Worm (Caenorhabditis elegans): ENCODE measurements around the gene oac-30.

The oac-30 gene

ce11 chrII:1276778-1277177 is 10.1 kb upstream of the oac-30 start, which contains the start of gene Y57G7A.11:
Y57G7A.11 (minus strand) TSS chrII:1276878.
- TF ChIP-seq W03F9.2 (tag; optimal IDR thresholded peaks at IDR 0.05), result no peak
- no peak for TF ChIP-seq dao-5 (tag; optimal IDR thresholded peaks at IDR 0.05)
- no peak for TF ChIP-seq him-1 (tag; optimal IDR thresholded peaks at IDR 0.05)

DNA sequence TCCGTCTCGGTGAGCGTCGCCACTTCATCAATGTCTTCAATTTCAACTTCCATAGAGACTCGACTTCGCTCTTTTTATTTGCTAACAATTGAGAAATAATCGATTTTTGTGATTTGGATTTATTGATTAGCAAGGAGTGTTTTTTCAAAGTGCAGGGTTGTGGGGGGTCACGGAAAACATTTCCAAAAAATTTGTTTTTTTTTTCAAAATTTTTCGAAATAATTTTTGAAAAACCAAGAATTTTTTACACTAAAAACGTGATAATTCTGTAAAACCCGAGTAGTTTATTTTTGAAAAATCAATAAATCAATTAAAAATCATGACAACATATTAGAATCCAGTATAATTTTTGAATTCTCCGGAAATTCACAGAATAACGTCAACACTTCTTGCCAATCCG is 8.7 kb upstream of the oac-30 start, which contains the start of gene Y57G7A.5:
Y57G7A.5 (minus strand) TSS at position 101 of the 400 bp plus-strand sequence.
- TF ChIP-seq W03F9.2 (tag; optimal IDR thresholded peaks at IDR 0.05) (no peak), him-1 (tag; optimal IDR thresholded peaks at IDR 0.05) (no peak), dao-5 (tag; optimal IDR thresholded peaks at IDR 0.05) (no peak)

DNA sequence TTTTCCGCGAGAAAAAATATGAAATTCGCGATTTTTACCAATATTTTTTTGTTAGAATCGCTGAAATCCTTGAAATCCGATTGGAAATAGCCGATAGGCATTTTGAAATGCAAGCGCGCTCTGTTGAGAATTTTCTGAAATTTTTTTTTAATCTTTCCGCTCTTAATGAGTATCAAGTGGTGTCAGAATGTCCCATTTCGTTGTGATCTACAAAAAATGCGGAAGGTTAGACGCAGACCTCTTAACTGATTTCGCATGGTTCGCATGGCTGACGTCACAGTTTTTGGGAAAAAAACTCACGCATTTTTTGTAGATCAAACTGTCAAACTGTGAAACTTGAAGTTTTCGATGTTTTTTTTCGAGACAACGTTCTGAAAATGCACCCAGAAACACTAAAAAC is 5.1 kb upstream of the oac-30 start, which contains the start of gene srw-66:
srw-66 (minus strand) TSS at position 101 of the 400 bp plus-strand sequence.
- no peak for TF ChIP-seq him-1 (tag; optimal IDR thresholded peaks at IDR 0.05)
- TF ChIP-seq W03F9.2 (tag; optimal IDR thresholded peaks at IDR 0.05), result no peak
- TF ChIP-seq dao-5 (tag; optimal IDR thresholded peaks at IDR 0.05), result no peak

- TF ChIP-seq him-1 (tag; optimal IDR thresholded peaks at IDR 0.05) (no peak), W03F9.2 (tag; optimal IDR thresholded peaks at IDR 0.05) (no peak), dao-5 (tag; optimal IDR thresholded peaks at IDR 0.05) (no peak)
Observed at ce11 chrII:1258634-1259033, 8.1 kb downstream of the oac-30 start, which contains the start of gene clpr-2. clpr-2 (plus strand) TSS chrII:1258934.

- no peak for TF ChIP-seq dao-5 (tag; optimal IDR thresholded peaks at IDR 0.05)
- no peak for TF ChIP-seq W03F9.2 (tag; optimal IDR thresholded peaks at IDR 0.05)
- TF ChIP-seq him-1 (tag; optimal IDR thresholded peaks at IDR 0.05), result no peak
Observed at ce11 chrII:1256742-1257141, 9.9 kb downstream of the oac-30 start.

DNA sequence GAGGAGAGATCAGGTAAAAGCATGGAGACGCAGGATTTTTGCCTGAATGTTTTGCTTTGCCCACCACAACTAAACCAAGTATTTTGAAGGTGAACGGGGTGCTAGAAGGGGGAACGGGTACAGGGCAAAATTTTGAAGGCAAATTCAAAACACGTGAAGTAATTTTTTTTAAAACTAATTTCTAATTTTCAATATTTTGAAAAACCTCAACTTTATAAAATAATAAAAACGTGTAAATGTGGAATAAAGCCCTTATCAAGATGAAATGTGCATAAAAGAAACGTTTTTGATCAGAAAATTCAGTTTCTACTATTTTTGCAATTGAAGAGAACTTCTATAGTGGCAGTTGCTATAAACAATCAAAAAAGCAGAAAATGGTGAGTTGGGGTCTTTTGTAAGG is 11.1 kb downstream of the oac-30 start, which contains the start of gene clec-119:
clec-119 (plus strand) TSS at position 301 of the 400 bp plus-strand sequence.
- TF ChIP-seq dao-5 (tag; optimal IDR thresholded peaks at IDR 0.05) (no peak), him-1 (tag; optimal IDR thresholded peaks at IDR 0.05) (no peak), W03F9.2 (tag; optimal IDR thresholded peaks at IDR 0.05) (no peak)

DNA sequence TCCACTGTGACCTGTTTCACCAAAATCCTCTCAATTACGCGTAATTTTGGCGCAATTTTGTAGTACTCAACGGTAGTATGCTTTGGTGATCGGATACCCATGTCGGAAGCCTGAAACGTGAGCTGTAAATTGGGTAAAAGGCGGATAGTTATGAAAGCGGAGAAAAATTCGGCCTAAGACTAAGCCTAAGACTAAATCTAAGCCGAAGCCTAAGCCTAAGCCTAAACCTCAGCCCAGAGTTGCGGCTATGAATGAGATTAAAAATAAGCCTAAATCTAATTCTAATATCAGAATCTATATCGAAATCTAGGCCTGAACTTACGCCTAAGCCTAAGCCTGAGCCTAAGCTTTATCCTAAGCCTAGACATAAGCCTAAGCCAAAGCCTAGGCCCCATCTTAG is 14.4 kb downstream of the oac-30 start, which contains the start of gene lin-42:
lin-42 (minus strand) TSS at position 101 of the 400 bp plus-strand sequence.
- TF ChIP-seq dao-5 (tag; optimal IDR thresholded peaks at IDR 0.05) (no peak), W03F9.2 (tag; optimal IDR thresholded peaks at IDR 0.05) (no peak), him-1 (tag; optimal IDR thresholded peaks at IDR 0.05) (no peak)

ce11 chrII:1246855-1247259 is 19.8 kb downstream of the oac-30 start:
- TF ChIP-seq him-1 (tag; optimal IDR thresholded peaks at IDR 0.05) (no peak), dao-5 (tag; optimal IDR thresholded peaks at IDR 0.05) (no peak), W03F9.2 (tag; optimal IDR thresholded peaks at IDR 0.05) (no peak)

DNA sequence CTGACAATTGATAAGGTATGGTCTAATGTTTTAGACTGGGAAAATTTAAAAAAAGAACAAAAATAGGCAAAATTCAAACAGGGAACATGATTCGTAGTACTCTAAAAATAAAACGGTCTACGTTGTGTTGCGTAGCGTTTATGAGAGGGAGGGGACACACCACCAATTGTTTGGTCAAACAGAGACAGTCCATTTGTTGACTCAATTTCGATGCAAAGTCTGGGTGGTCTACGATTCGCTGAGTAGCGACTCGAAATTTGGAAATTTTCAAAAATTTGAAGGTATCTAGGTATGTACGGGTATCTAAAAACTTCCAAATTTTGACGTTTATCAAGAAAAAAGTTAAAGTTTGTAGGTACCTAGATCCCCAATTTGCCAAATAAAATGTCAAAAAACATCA is 20.9 kb downstream of the oac-30 start:
- TF ChIP-seq dao-5 (tag; optimal IDR thresholded peaks at IDR 0.05) (no peak), W03F9.2 (tag; optimal IDR thresholded peaks at IDR 0.05) (no peak), him-1 (tag; optimal IDR thresholded peaks at IDR 0.05) (no peak)

DNA sequence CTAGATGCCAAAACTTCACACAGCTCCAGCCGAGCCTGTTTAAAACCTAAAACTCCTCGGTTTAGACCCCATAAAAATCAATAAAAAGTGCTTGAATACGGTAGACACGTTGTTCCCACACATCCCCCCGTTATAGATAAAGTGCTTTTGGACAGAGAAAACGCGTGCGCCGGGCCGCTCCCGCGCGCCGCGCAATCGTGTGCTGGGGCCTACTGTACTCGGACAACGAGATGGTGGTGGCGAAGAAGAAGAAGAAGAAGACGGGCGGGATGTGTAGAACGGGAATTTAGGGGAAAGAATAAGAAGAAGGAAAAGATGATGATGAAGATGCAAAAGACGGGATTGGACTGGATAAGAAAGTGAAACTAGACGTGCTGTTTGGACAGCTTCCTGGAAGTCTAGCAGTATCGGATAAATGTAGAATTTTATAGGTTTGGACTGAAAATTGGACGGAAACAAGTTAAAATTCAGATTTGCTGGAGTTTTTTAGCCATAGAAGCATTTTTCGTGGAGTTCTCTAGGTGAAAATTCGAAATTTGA is 22.2 kb downstream of the oac-30 start:
- TF ChIP-seq W03F9.2 (tag; optimal IDR thresholded peaks at IDR 0.05) (no peak), dao-5 (tag; optimal IDR thresholded peaks at IDR 0.05) (no peak), him-1 (tag; optimal IDR thresholded peaks at IDR 0.05) (no peak)

DNA sequence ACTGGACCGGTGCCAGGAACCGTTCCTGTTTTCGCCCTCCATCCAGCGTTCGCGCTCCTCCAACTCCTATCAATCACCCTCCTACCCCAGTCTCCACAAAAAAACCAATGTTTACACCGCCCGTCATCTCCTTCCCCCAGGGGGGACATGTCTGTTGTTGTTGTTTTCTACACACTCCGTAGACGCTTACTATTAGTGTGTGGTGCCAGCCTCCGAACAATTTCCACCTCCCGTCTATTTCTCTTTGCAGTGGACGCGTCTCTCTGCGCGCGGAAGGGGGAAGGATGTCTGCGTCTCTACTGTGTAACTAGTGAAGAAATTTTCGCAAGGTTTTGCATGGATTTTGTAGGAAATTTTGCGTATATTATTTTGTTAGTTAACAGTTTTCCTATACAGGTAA is 24.2 kb downstream of the oac-30 start:
- TF ChIP-seq dao-5 (tag; optimal IDR thresholded peaks at IDR 0.05) (no peak), W03F9.2 (tag; optimal IDR thresholded peaks at IDR 0.05) (no peak), him-1 (tag; optimal IDR thresholded peaks at IDR 0.05) (no peak)

ce11 chrII:1241176-1241730 is 25.4 kb downstream of the oac-30 start:
- TF ChIP-seq dao-5 (tag; optimal IDR thresholded peaks at IDR 0.05), result no peak
- no peak for TF ChIP-seq him-1 (tag; optimal IDR thresholded peaks at IDR 0.05)
- TF ChIP-seq W03F9.2 (tag; optimal IDR thresholded peaks at IDR 0.05), result no peak

DNA sequence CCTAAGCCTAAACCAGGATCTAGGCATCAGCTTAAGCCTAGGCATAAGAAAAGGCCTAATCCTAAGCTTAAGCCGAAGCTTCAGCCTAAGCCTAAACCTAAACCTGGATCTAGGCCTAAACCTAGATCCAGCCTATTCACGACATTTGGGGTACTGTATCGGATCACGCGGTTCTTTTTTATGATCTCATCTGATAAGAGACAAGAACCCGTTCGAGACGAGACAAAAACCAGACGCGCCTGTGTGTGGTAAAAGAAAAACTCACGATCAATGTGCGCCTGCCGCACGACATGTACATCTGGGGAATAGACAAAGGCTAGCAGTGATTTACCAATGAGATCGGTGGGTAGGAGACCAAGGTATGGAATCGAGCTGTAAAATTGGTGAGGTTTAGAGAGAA is 26.3 kb downstream of the oac-30 start:
- TF ChIP-seq him-1 (tag; optimal IDR thresholded peaks at IDR 0.05) (no peak), W03F9.2 (tag; optimal IDR thresholded peaks at IDR 0.05) (no peak), dao-5 (tag; optimal IDR thresholded peaks at IDR 0.05) (no peak)

DNA sequence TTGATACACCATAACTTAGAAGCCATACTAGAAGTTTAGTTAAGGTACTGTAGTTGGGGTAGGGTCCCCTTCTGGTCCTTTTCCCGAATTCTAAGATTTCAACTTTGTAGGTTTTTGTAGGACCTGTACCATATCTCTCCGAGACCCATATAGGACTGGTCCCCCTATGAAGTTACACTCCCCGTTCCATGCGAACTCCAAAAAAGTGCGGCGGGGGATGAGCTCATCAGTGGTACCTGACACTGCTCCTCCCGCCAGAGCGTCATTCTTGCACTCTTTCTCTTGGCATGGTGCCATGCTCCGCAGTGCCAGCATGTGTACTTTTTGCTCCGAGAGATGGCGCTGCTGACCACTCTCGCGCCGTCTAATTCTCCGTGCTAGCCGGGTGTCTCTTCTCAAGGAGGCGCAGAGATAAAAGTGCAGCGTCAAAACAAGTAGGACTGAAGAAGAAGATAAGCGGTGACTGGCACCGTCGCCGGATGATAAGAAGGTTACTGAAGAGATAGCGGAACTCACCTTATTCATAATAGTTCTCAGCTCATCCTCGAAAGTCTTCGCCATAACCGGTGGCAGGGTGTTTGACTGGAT is 27.2 kb downstream of the oac-30 start:
- TF ChIP-seq him-1 (tag; optimal IDR thresholded peaks at IDR 0.05), result no peak
- no peak for TF ChIP-seq W03F9.2 (tag; optimal IDR thresholded peaks at IDR 0.05)
- TF ChIP-seq dao-5 (tag; optimal IDR thresholded peaks at IDR 0.05), result no peak

Data from whole organism, L4/young adult.